Worm (Caenorhabditis elegans) whole organism, young adult: ENCODE data around the gene Y73B6BL.270.

Experiments used
- C17E4.6 ChIP-seq: fragments of 200-800 bp; sonication (Bioruptor generic); IDR thresholded peaks from 2 replicates; pipeline ENCODE4 v1.3.6; 2022; ENCODE audit warnings: missing genetic modification reagents, missing genetic modification characterization, missing compliant biosample characterization
- F10E7.11 ChIP-seq: sonication (generic microtip); optimal IDR thresholded peaks from 2 replicates; lab custom pipeline; 2017; ENCODE audit warnings: mild to moderate bottlenecking, missing genetic modification characterization, moderate library complexity, missing compliant biosample characterization
- F37B4.10 ChIP-seq: fragments of 200-800 bp; sonication (Bioruptor generic); IDR thresholded peaks from 2 replicates; pipeline ENCODE4 v1.3.6; 2022; ENCODE audit warnings: missing genetic modification characterization, missing compliant biosample characterization
- F57A8.1 ChIP-seq: fragments of 200-800 bp; sonication (Bioruptor generic); optimal IDR thresholded peaks from 2 replicates; lab custom pipeline; 2018; ENCODE audit warnings: mild to moderate bottlenecking, missing genetic modification characterization, moderate library complexity, missing compliant biosample characterization
- F57C9.4 ChIP-seq: sonication (generic microtip); optimal IDR thresholded peaks from 2 replicates; lab custom pipeline; 2017; ENCODE audit warnings: mild to moderate bottlenecking, missing genetic modification characterization, missing compliant biosample characterization
- K12H6.12 ChIP-seq: fragments of 200-800 bp; sonication (Bioruptor generic); optimal IDR thresholded peaks from 2 replicates; lab custom pipeline; 2018; ENCODE audit warnings: mild to moderate bottlenecking, missing genetic modification characterization, missing compliant biosample characterization
- T26A5.8 ChIP-seq: sonication (generic microtip); optimal IDR thresholded peaks from 2 replicates; lab custom pipeline; 2016; ENCODE audit warnings: missing genetic modification characterization, missing compliant biosample characterization
- Y53F4B.3 ChIP-seq: fragments of 200-800 bp; sonication (Bioruptor generic); IDR thresholded peaks from 2 replicates; pipeline ENCODE4 v1.3.6; 2022; ENCODE audit warnings: missing genetic modification reagents, missing genetic modification characterization, missing compliant biosample characterization
- Y67H2A.10 ChIP-seq: fragments of 200-800 bp; sonication (Bioruptor generic); conservative IDR thresholded peaks from 2 replicates; pipeline ENCODE4 v1.3.6; 2022; ENCODE audit warnings: missing genetic modification reagents, missing genetic modification characterization, missing compliant biosample characterization
- Y79H2A.3 ChIP-seq: fragments of 200-800 bp; sonication (Bioruptor generic); conservative IDR thresholded peaks from 2 replicates; pipeline ENCODE4 v1.3.6; 2022; ENCODE audit warnings: missing genetic modification reagents, missing genetic modification characterization, missing compliant biosample characterization
- Y95B8A.8 ChIP-seq: fragments of 200-800 bp; sonication (Bioruptor generic); IDR thresholded peaks from 2 replicates; pipeline ENCODE4 v1.3.6; 2022; ENCODE audit warnings: missing genetic modification reagents, missing genetic modification characterization, missing compliant biosample characterization
- ccch-3 ChIP-seq: fragments of 200-800 bp; sonication (Bioruptor generic); optimal IDR thresholded peaks from 2 replicates; lab custom pipeline; 2018; ENCODE audit warnings: mild to moderate bottlenecking, missing genetic modification characterization, missing compliant biosample characterization
- ceh-100 ChIP-seq: fragments of 200-800 bp; sonication (Bioruptor generic); IDR thresholded peaks from 2 replicates; pipeline ENCODE4 v1.3.6; 2022; ENCODE audit warnings: missing genetic modification reagents, missing genetic modification characterization, missing compliant biosample characterization
- ceh-27 ChIP-seq: fragments of 200-800 bp; sonication (Bioruptor generic); optimal IDR thresholded peaks from 2 replicates; lab custom pipeline; 2018; ENCODE audit warnings: mild to moderate bottlenecking, missing genetic modification characterization, moderate library complexity, missing compliant biosample characterization
- die-1 ChIP-seq: sonication (generic microtip); optimal IDR thresholded peaks from 2 replicates; lab custom pipeline; 2016; ENCODE audit warnings: missing genotype, mild to moderate bottlenecking, missing genetic modification characterization, missing compliant biosample characterization
- dpl-1 ChIP-seq: fragments of 150-350 bp; optimal IDR thresholded peaks from 2 replicates; lab custom pipeline; 2014; ENCODE audit warnings: missing biosample characterization, missing genetic modification reagents, missing genetic modification characterization
- efl-1 ChIP-seq: fragments of 150-350 bp; optimal IDR thresholded peaks from 2 replicates; lab custom pipeline; 2014; ENCODE audit warnings: missing biosample characterization, missing genetic modification reagents, missing genetic modification characterization
- egl-18 ChIP-seq: fragments of 200-800 bp; sonication (Bioruptor generic); IDR thresholded peaks from 2 replicates; pipeline ENCODE4 v1.3.6; 2022; ENCODE audit warnings: missing genetic modification reagents, missing genetic modification characterization, missing compliant biosample characterization
- egl-44 ChIP-seq: fragments of 200-800 bp; sonication (Bioruptor generic); IDR thresholded peaks from 2 replicates; pipeline ENCODE4 v1.3.6; 2022; ENCODE audit warnings: missing genetic modification reagents, missing genetic modification characterization, missing compliant biosample characterization
- fkh-3 ChIP-seq: sonication (generic microtip); optimal IDR thresholded peaks from 2 replicates; lab custom pipeline; 2016; ENCODE audit warnings: mild to moderate bottlenecking, missing genetic modification characterization, missing compliant biosample characterization
- gei-17 ChIP-seq: fragments of 200-800 bp; sonication (Bioruptor generic); optimal IDR thresholded peaks from 2 replicates; lab custom pipeline; 2018; ENCODE audit warnings: mild to moderate bottlenecking, missing genetic modification characterization, missing compliant biosample characterization
- hrde-1 ChIP-seq: sonication (generic microtip); optimal IDR thresholded peaks from 2 replicates; lab custom pipeline; 2016; ENCODE audit warnings: missing genetic modification characterization, mild to moderate bottlenecking, missing compliant biosample characterization, moderate library complexity, missing genotype, missing genetic modification reagents, borderline replicate concordance
- lin-26 ChIP-seq: fragments of 200-800 bp; sonication (Bioruptor generic); IDR thresholded peaks from 2 replicates; pipeline ENCODE4 v1.3.6; 2022; ENCODE audit warnings: missing genetic modification reagents, missing genetic modification characterization, missing compliant biosample characterization
- madf-3 ChIP-seq: fragments of 200-800 bp; sonication (Bioruptor generic); IDR thresholded peaks from 2 replicates; pipeline ENCODE4 v1.3.6; 2022; ENCODE audit warnings: missing genetic modification reagents, missing genetic modification characterization, missing compliant biosample characterization
- madf-6 ChIP-seq: fragments of 200-800 bp; sonication (Bioruptor generic); IDR thresholded peaks from 2 replicates; pipeline ENCODE4 v1.3.6; 2022; ENCODE audit warnings: missing genetic modification reagents, missing genetic modification characterization, missing compliant biosample characterization
- mcd-1 ChIP-seq: fragments of 200-800 bp; sonication (Bioruptor generic); IDR thresholded peaks from 2 replicates; pipeline ENCODE4 v1.3.6; 2022; ENCODE audit warnings: missing genetic modification reagents, missing genetic modification characterization, missing compliant biosample characterization
- mel-28 ChIP-seq: sonication (generic microtip); optimal IDR thresholded peaks from 2 replicates; lab custom pipeline; 2016; ENCODE audit warnings: borderline replicate concordance, mild to moderate bottlenecking, missing genetic modification characterization, missing compliant biosample characterization
- mes-4 ChIP-seq: sonication (generic microtip); optimal IDR thresholded peaks from 2 replicates; lab custom pipeline; 2016; ENCODE audit warnings: missing genotype, missing genetic modification characterization, missing compliant biosample characterization
- nhr-27 ChIP-seq: fragments of 200-800 bp; sonication (Bioruptor generic); optimal IDR thresholded peaks from 2 replicates; lab custom pipeline; 2018; ENCODE audit warnings: mild to moderate bottlenecking, missing genetic modification characterization, moderate library complexity, missing compliant biosample characterization
- nhr-80 ChIP-seq: sonication (generic microtip); optimal IDR thresholded peaks from 2 replicates; lab custom pipeline; 2016; ENCODE audit warnings: missing genetic modification characterization, missing compliant biosample characterization
- nhr-90 ChIP-seq: sonication (generic microtip); optimal IDR thresholded peaks from 2 replicates; lab custom pipeline; 2016; ENCODE audit warnings: missing genotype, mild to moderate bottlenecking, missing genetic modification characterization, missing compliant biosample characterization
- pbrm-1 ChIP-seq: fragments of 200-800 bp; sonication (Bioruptor generic); IDR thresholded peaks from 2 replicates; pipeline ENCODE4 v1.3.6; 2022; ENCODE audit warnings: missing genetic modification reagents, missing genetic modification characterization, missing compliant biosample characterization
- repo-1 ChIP-seq: sonication (generic microtip); optimal IDR thresholded peaks from 2 replicates; lab custom pipeline; 2017; ENCODE audit warnings: mild to moderate bottlenecking, missing genetic modification characterization, missing compliant biosample characterization
- snpc-3.4 ChIP-seq: sonication (generic microtip); optimal IDR thresholded peaks from 2 replicates; lab custom pipeline; 2017; ENCODE audit warnings: missing genetic modification characterization, mild to moderate bottlenecking, missing compliant biosample characterization, antibody characterized with exemption, moderate library complexity, missing genotype, missing genetic modification reagents
- snpc-4 ChIP-seq, 5 experiments: fragments of 150-350 bp in 1 of 5; sonication (generic microtip) in 4 of 5; optimal IDR thresholded peaks; 2 replicates each; lab custom pipeline; 2014 to 2018; ENCODE audit warnings: missing genetic modification characterization in 5 of 5, missing biosample characterization in 3 of 5, antibody characterized with exemption in 2 of 5, mild to moderate bottlenecking in 2 of 5, missing compliant biosample characterization in 2 of 5, missing genotype in 2 of 5, moderate library complexity in 2 of 5, missing genetic modification reagents in 1 of 5
- somi-1 ChIP-seq: fragments of 200-800 bp; sonication (Bioruptor generic); optimal IDR thresholded peaks from 2 replicates; lab custom pipeline; 2018; ENCODE audit warnings: mild to moderate bottlenecking, missing genetic modification characterization, missing compliant biosample characterization
- sptf-2 ChIP-seq: fragments of 200-800 bp; sonication (Bioruptor generic); optimal IDR thresholded peaks from 2 replicates; lab custom pipeline; 2018; ENCODE audit warnings: mild to moderate bottlenecking, missing genetic modification characterization, missing compliant biosample characterization
- unc-62 ChIP-seq: fragments of 150-350 bp; optimal IDR thresholded peaks from 2 replicates; lab custom pipeline; 2014; ENCODE audit warnings: missing biosample characterization, missing genetic modification reagents, missing genetic modification characterization
- xnd-1 ChIP-seq: sonication (generic microtip); optimal IDR thresholded peaks from 2 replicates; lab custom pipeline; 2016; ENCODE audit warnings: missing genotype, missing genetic modification reagents, missing genetic modification characterization, missing compliant biosample characterization
- zim-3 ChIP-seq: sonication (generic microtip); optimal IDR thresholded peaks from 2 replicates; lab custom pipeline; 2017; ENCODE audit warnings: mild to moderate bottlenecking, missing genetic modification characterization, moderate library complexity, missing compliant biosample characterization
- ztf-25 ChIP-seq: fragments of 200-800 bp; sonication (Bioruptor generic); IDR thresholded peaks from 2 replicates; pipeline ENCODE4 v1.3.6; 2022; ENCODE audit warnings: missing genetic modification reagents, missing genetic modification characterization, missing compliant biosample characterization

The Y73B6BL.270 gene

DNA sequence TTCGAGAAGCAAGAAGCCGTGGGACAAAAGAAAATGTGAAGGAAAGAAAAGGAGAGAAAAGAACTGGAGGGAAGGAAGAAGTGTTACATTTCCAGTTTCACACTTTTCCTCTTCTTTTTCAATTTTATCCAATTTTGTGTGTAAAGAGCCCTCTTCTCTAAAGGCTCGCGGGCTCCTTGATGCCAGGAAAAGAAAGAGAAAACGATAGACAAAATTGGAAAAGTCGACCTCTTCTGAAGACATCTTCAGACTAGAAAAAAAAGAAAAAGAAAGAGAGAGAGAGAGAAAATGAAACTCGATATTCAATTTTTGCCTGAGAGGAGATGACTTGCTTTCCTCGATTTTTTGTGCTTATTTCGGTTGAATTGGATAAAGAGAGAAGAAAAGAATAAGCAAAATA, 19.9 kb downstream of the Y73B6BL.270 start:
- TF ChIP-seq C17E4.6 (GFP tag; lab: Robert Waterston, UW) (no peak), nhr-90 (tag; lab: Kevin White, UChicago) (no peak)
- TF ChIP-seq, all 124 proteins: peak for 0

DNA sequence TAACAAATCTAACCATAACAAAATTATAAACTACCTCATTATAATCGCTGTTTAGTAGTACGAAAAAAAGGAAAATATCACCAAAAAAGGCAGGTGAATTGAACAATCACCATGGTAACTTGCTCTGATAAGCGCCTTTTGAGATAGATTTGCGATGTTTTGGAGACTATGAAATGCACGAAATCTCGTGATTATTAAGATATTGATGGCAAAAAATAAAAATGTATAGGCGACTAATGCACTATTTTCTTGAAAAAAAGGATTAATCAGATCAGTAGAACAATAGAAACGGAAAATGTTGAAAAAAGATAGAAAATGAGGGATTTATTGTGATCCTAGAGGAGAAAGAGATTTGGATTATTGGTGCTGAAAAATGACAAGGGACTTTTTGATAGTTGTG, 23.4 kb downstream of the Y73B6BL.270 start:
- no peak for TF ChIP-seq repo-1 (tag; lab: Kevin White, UChicago)
- TF ChIP-seq T26A5.8 (tag; lab: Kevin White, UChicago) = no peak
- no peak for TF ChIP-seq ztf-25 (GFP tag; lab: Robert Waterston, UW)
- TF ChIP-seq hrde-1 (tag; lab: Kevin White, UChicago) = no peak
- no peak for TF ChIP-seq lin-26 (GFP tag; lab: Robert Waterston, UW)
- no peak for TF ChIP-seq xnd-1 (tag; lab: Kevin White, UChicago)
- TF ChIP-seq snpc-3.4 = no peak
- no peak for TF ChIP-seq F37B4.10 (GFP tag; lab: Robert Waterston, UW)
- no peak for TF ChIP-seq nhr-90 (tag; lab: Kevin White, UChicago)
- TF ChIP-seq Y53F4B.3 (GFP tag; lab: Robert Waterston, UW) = no peak

DNA sequence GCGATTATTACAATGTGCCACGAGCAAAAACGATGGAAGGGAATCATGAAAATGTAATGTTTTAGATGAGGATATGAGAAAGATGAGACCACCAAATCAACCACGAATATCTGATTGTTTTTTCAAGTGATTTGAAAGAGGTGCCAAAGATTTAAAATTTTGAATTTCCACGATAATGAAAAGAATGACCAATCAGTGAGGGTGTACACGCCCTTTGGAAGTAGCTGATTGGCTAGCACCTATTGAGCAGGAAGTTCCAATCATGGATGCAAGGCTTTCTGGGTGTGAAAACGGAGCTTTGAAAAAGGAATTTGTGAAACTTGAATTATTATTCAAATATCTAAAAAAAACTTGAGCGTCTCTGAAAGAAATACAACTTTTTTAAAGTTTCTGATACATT, 26.4 kb downstream of the Y73B6BL.270 start:
- TF ChIP-seq nhr-80 (tag; lab: Kevin White, UChicago) (no peak), F57C9.4 (no peak)

DNA sequence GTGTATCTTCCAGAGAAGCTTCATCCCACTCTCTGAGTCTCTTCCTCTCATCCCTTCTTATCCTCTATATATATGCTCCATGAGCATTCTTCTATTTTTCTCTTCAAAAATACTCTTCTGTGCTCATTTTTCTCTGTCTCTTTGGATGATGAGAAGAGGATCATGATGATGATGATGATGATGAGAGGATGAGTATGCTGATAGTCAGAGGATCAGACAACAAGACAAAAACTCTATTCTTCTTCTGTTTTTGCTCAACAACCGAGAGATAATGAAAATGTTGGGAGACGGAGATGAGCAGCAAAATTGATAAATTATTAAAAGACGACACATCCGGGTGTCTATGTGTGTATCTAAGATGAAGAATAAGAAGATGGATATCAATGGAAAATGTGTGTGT, 28.2 kb downstream of the Y73B6BL.270 start:
- TF ChIP-seq K12H6.12 (tag; lab: Kevin White, UChicago) (peak; percentile 30), F37B4.10 (GFP tag; lab: Robert Waterston, UW) (no peak)

DNA sequence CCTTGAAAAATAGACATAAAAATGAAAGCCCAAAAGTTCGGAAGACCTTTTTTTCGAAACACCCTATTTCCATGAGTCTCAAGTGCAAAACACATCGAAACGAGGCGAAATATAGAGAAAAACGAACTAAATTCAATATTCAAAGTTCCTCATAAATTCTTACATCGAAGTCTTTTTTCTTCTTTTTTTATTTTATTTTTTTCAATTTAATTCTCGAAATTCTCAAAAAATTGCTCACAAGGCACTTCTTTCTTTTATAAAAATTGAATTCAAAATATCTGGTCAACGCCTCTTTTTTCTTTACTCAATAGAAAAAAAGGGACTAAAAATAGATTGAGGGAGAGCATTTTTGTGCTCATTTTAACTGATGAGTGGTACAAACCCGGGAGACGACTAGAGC, 30.0 kb downstream of the Y73B6BL.270 start:
- TF ChIP-seq dpl-1 (GFP tag; lab: Kevin White, UChicago) (no peak), F57A8.1 (no peak), mcd-1 (no peak), T26A5.8 (tag; lab: Kevin White, UChicago) (no peak), ceh-100 (GFP tag; lab: Robert Waterston, UW) (no peak), mel-28 (no peak), die-1 (no peak), Y67H2A.10 (GFP tag; lab: Robert Waterston, UW) (no peak), madf-3 (GFP tag; lab: Robert Waterston, UW) (no peak), sptf-2 (GFP tag; lab: Kevin White, UChicago) (no peak), somi-1 (no peak), Y79H2A.3 (GFP tag; lab: Robert Waterston, UW) (no peak), ceh-27 (GFP tag; lab: Kevin White, UChicago) (no peak), mes-4 (tag; lab: Kevin White, UChicago) (no peak), F57C9.4 (no peak), pbrm-1 (no peak), K12H6.12 (tag; lab: Kevin White, UChicago) (no peak), F10E7.11 (no peak), ccch-3 (GFP tag; lab: Kevin White, UChicago) (no peak)
- TF ChIP-seq, all 124 proteins: peak for 0

DNA sequence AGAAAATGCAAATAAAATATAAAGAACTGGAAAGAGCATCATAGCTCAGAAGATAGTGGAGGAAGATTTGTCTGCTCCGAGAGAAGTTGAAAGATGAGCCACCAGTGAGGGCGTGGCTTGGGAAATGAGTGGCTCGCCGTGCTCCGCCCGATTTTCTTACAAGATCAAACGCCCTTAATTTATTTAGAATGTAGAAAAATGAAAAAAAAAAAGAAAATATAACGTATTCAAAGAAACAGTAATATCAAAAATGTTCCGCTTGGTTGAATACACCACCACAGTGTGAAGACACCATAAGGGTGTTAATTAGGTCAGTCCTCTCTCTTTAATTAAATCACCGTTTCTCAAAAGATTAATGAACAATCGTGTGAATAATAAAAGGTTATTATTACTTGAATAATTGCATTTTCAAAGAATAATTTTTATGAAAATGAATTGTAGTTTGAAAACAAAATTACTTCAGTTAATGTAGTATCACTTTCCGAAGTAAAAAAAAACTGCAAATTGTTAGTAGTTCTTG, 37.3 kb downstream of the Y73B6BL.270 start, which contains the start of gene sfrp-1:
Gene sfrp-1, minus strand, starts transcription at position 51 of the 520 bp plus-strand sequence.
- TF ChIP-seq gei-17 (GFP tag; lab: Kevin White, UChicago) (no peak), egl-44 (no peak), Y95B8A.8 (no peak), madf-6 (GFP tag; lab: Robert Waterston, UW) (no peak), lin-26 (GFP tag; lab: Robert Waterston, UW) (no peak), nhr-27 (no peak), efl-1 (GFP tag; lab: Kevin White, UChicago) (no peak), die-1 (no peak), snpc-4 (GFP tag; optimal IDR thresholded peaks at IDR 0.05; lab: Kevin White, UChicago) (no peak), snpc-4 (tag; optimal IDR thresholded peaks at IDR 0.05; lab: Kevin White, UChicago) (no peak), egl-18 (GFP tag; lab: Robert Waterston, UW) (no peak), fkh-3 (tag; lab: Kevin White, UChicago) (no peak), zim-3 (tag; lab: Kevin White, UChicago) (no peak), unc-62 (GFP tag; lab: Kevin White, UChicago) (no peak)
